Fruit fly (Drosophila melanogaster) whole organism, embryonic: ENCODE measurements around the gene Dmtn.

Experiments
- Asciz ChIP-seq: fragments of 200-800 bp; sonication (Bioruptor generic); optimal IDR thresholded peaks from 2 replicates; lab custom pipeline; 2017; ENCODE audit warnings: missing biosample characterization, mild to moderate bottlenecking, missing genetic modification characterization, missing genetic modification reagents
- Atf3 ChIP-seq: fragments of 200-800 bp; sonication (Bioruptor generic); optimal IDR thresholded peaks from 3 replicates; lab custom pipeline; 2016; ENCODE audit warnings: missing biosample characterization, missing genetic modification characterization
- CG10274 ChIP-seq: fragments of 200-800 bp; sonication (Bioruptor generic); optimal IDR thresholded peaks from 3 replicates; lab custom pipeline; 2017; ENCODE audit warnings: missing biosample characterization, mild to moderate bottlenecking, missing genetic modification characterization
- CG10321 ChIP-seq: fragments of 200-800 bp; sonication (Bioruptor generic); IDR thresholded peaks from 2 replicates; pipeline ENCODE4 v1.3.6; 2022; ENCODE audit warnings: missing biosample characterization, missing genetic modification characterization
- CG12769 ChIP-seq: fragments of 200-800 bp; sonication (Bioruptor generic); optimal IDR thresholded peaks from 2 replicates; lab custom pipeline; 2019; ENCODE audit warnings: missing biosample characterization, mild to moderate bottlenecking, missing genetic modification characterization, moderate library complexity
- CG13287 ChIP-seq: fragments of 200-800 bp; sonication (Bioruptor generic); IDR thresholded peaks from 2 replicates; pipeline ENCODE4 v1.3.6; 2022; ENCODE audit warnings: missing biosample characterization, missing genetic modification characterization; ENCODE audit not compliant: partially characterized antibody
- CG15514 ChIP-seq: fragments of 200-800 bp; sonication (Bioruptor generic); optimal IDR thresholded peaks from 3 replicates; lab custom pipeline; 2017; ENCODE audit warnings: missing biosample characterization, missing genetic modification characterization, mild to moderate bottlenecking, moderate library complexity, missing genetic modification reagents
- CG16813 ChIP-seq: fragments of 200-800 bp; sonication (Bioruptor generic); IDR thresholded peaks from 3 replicates; pipeline ENCODE4 v1.3.6; 2022; ENCODE audit warnings: missing biosample characterization, missing genetic modification characterization; ENCODE audit not compliant: partially characterized antibody
- CG16815 ChIP-seq: fragments of 200-800 bp; sonication (Bioruptor generic); optimal IDR thresholded peaks from 3 replicates; lab custom pipeline; 2017; ENCODE audit warnings: missing biosample characterization, mild to moderate bottlenecking, missing genetic modification characterization
- CG17568 ChIP-seq: fragments of 200-800 bp; sonication (Bioruptor generic); optimal IDR thresholded peaks from 2 replicates; lab custom pipeline; 2018; ENCODE audit warnings: missing biosample characterization, mild to moderate bottlenecking, missing genetic modification characterization, moderate library complexity
- CG17912 ChIP-seq: fragments of 200-800 bp; sonication (Bioruptor generic); optimal IDR thresholded peaks from 2 replicates; lab custom pipeline; 2018; ENCODE audit warnings: missing biosample characterization, mild to moderate bottlenecking, missing genetic modification characterization
- CG31441 ChIP-seq: fragments of 200-800 bp; sonication (Bioruptor generic); IDR thresholded peaks from 2 replicates; pipeline ENCODE4 v1.3.6; 2022; ENCODE audit warnings: missing biosample characterization, missing genetic modification characterization
- CG33213 ChIP-seq: fragments of 200-800 bp; sonication (Bioruptor generic); optimal IDR thresholded peaks from 3 replicates; lab custom pipeline; 2016; ENCODE audit warnings: missing biosample characterization, missing genetic modification characterization
- CG34422 ChIP-seq: fragments of 200-800 bp; sonication (Bioruptor generic); IDR thresholded peaks from 3 replicates; pipeline ENCODE4 v1.3.6; 2022; ENCODE audit warnings: missing biosample characterization, missing genetic modification characterization
- CG3726 ChIP-seq: fragments of 200-800 bp; sonication (Bioruptor generic); IDR thresholded peaks from 3 replicates; pipeline ENCODE4, ENCODE4 v1.3.6; 2022; ENCODE audit warnings: missing biosample characterization, missing genetic modification characterization
- CG4820 ChIP-seq: fragments of 200-800 bp; sonication (Bioruptor generic); optimal IDR thresholded peaks from 3 replicates; lab custom pipeline; 2016; ENCODE audit warnings: missing biosample characterization, missing genetic modification characterization
- CG7745 ChIP-seq: fragments of 200-800 bp; sonication (Bioruptor generic); optimal IDR thresholded peaks from 2 replicates; lab custom pipeline; 2018; ENCODE audit warnings: missing biosample characterization, mild to moderate bottlenecking, missing genetic modification characterization, moderate library complexity
- CG7928 ChIP-seq: fragments of 200-800 bp; sonication (Bioruptor generic); optimal IDR thresholded peaks from 2 replicates; lab custom pipeline; 2017; ENCODE audit warnings: missing biosample characterization, mild to moderate bottlenecking, missing genetic modification characterization
- CG9215 ChIP-seq: fragments of 200-800 bp; sonication (Bioruptor generic); IDR thresholded peaks from 2 replicates; pipeline ENCODE4 v1.3.6; 2022; ENCODE audit warnings: missing biosample characterization, missing genetic modification characterization
- CG9437 ChIP-seq: fragments of 200-800 bp; sonication (Bioruptor generic); optimal IDR thresholded peaks from 2 replicates; lab custom pipeline; 2018; ENCODE audit warnings: missing biosample characterization, mild to moderate bottlenecking, missing genetic modification characterization
- CrebB ChIP-seq: fragments of 200-800 bp; sonication (Bioruptor generic); optimal IDR thresholded peaks from 3 replicates; lab custom pipeline; 2018; ENCODE audit warnings: missing biosample characterization, mild to moderate bottlenecking, missing genetic modification characterization
- Deaf1 ChIP-seq: fragments of 200-800 bp; optimal IDR thresholded peaks from 3 replicates; lab custom pipeline; 2019; ENCODE audit warnings: missing biosample characterization, mild to moderate bottlenecking, missing genetic modification characterization, moderate library complexity
- Dip3 ChIP-seq: fragments of 200-800 bp; sonication (Bioruptor generic); optimal IDR thresholded peaks from 3 replicates; lab custom pipeline; 2016; ENCODE audit warnings: missing biosample characterization, missing genetic modification characterization
- Doc3 ChIP-seq: fragments of 200-800 bp; sonication (Bioruptor generic); IDR thresholded peaks from 3 replicates; pipeline ENCODE4 v1.3.6; 2022; ENCODE audit warnings: missing biosample characterization, missing genetic modification characterization; ENCODE audit not compliant: partially characterized antibody
- Hey ChIP-seq: fragments of 200-800 bp; sonication (Bioruptor generic); optimal IDR thresholded peaks from 3 replicates; lab custom pipeline; 2018; ENCODE audit warnings: missing biosample characterization, mild to moderate bottlenecking, missing genetic modification characterization
- Hmr ChIP-seq: fragments of 200-800 bp; sonication (Bioruptor generic); optimal IDR thresholded peaks from 3 replicates; lab custom pipeline; 2017; ENCODE audit warnings: mild to moderate bottlenecking, missing biosample characterization, missing genetic modification reagents, missing genetic modification characterization
- Jarid2 ChIP-seq: fragments of 200-800 bp; sonication (Bioruptor generic); optimal IDR thresholded peaks from 3 replicates; lab custom pipeline; 2017; ENCODE audit warnings: mild to moderate bottlenecking, missing biosample characterization, missing genetic modification reagents, missing genetic modification characterization
- TFAM ChIP-seq: fragments of 200-800 bp; sonication (Bioruptor generic); optimal IDR thresholded peaks from 2 replicates; lab custom pipeline; 2017; ENCODE audit warnings: missing biosample characterization, missing genetic modification characterization, inconsistent platforms
- Vsx1 ChIP-seq: fragments of 200-800 bp; sonication (Bioruptor generic); optimal IDR thresholded peaks from 2 replicates; lab custom pipeline; 2017; ENCODE audit warnings: missing biosample characterization, mild to moderate bottlenecking, missing genetic modification characterization, missing genetic modification reagents
- YL-1 ChIP-seq: fragments of 200-800 bp; sonication (Bioruptor generic); optimal IDR thresholded peaks from 3 replicates; lab custom pipeline; 2017; ENCODE audit warnings: missing biosample characterization, mild to moderate bottlenecking, missing genetic modification characterization
- dm ChIP-seq: fragments of 200-800 bp; sonication (Bioruptor generic); optimal IDR thresholded peaks from 3 replicates; lab custom pipeline; 2016; ENCODE audit warnings: missing biosample characterization, missing genetic modification characterization
- dmrt11E ChIP-seq: fragments of 200-800 bp; sonication (Bioruptor generic); optimal IDR thresholded peaks from 3 replicates; lab custom pipeline; 2018; ENCODE audit warnings: missing biosample characterization, mild to moderate bottlenecking, missing genetic modification characterization, moderate library complexity
- ems ChIP-seq: fragments of 200-800 bp; sonication (Bioruptor generic); optimal IDR thresholded peaks from 3 replicates; lab custom pipeline; 2016; ENCODE audit warnings: missing biosample characterization, missing genetic modification characterization
- ewg ChIP-seq: fragments of 200-800 bp; sonication (Bioruptor generic); optimal IDR thresholded peaks from 3 replicates; lab custom pipeline; 2017; ENCODE audit warnings: mild to moderate bottlenecking, missing biosample characterization, missing genetic modification reagents, missing genetic modification characterization
- fd102C ChIP-seq: fragments of 200-800 bp; sonication (Bioruptor generic); optimal IDR thresholded peaks from 2 replicates; lab custom pipeline; 2018; ENCODE audit warnings: missing biosample characterization, mild to moderate bottlenecking, missing genetic modification characterization, moderate library complexity
- fd64A ChIP-seq: fragments of 200-800 bp; sonication (Bioruptor generic); optimal IDR thresholded peaks from 3 replicates; lab custom pipeline; 2018; ENCODE audit warnings: missing biosample characterization, mild to moderate bottlenecking, missing genetic modification characterization
- h ChIP-seq: fragments of >200 bp; optimal IDR thresholded peaks from 2 replicates; lab custom pipeline; 2017
- klu ChIP-seq: fragments of 200-800 bp; sonication (Bioruptor generic); IDR thresholded peaks from 2 replicates; pipeline ENCODE4 v1.3.6; 2022; ENCODE audit warnings: missing biosample characterization, missing genetic modification characterization
- nerfin-1 ChIP-seq: fragments of 200-800 bp; sonication (Bioruptor generic); optimal IDR thresholded peaks from 3 replicates; lab custom pipeline; 2019; ENCODE audit warnings: missing biosample characterization, mild to moderate bottlenecking, missing genetic modification characterization, moderate library complexity
- nerfin-2 ChIP-seq: fragments of 200-800 bp; sonication (Bioruptor generic); IDR thresholded peaks from 2 replicates; pipeline ENCODE4 v1.3.6; 2022; ENCODE audit warnings: missing biosample characterization, missing genetic modification characterization; ENCODE audit not compliant: partially characterized antibody
- nmo ChIP-seq: fragments of 200-800 bp; sonication (Bioruptor generic); optimal IDR thresholded peaks from 2 replicates; lab custom pipeline; 2018; ENCODE audit warnings: missing biosample characterization, mild to moderate bottlenecking, missing genetic modification characterization, moderate library complexity
- onecut ChIP-seq: fragments of 200-800 bp; sonication (Bioruptor generic); IDR thresholded peaks from 2 replicates; pipeline ENCODE4 v1.3.6; 2022; ENCODE audit warnings: missing biosample characterization, missing genetic modification characterization
- org-1 ChIP-seq: fragments of 200-800 bp; sonication (Bioruptor generic); optimal IDR thresholded peaks from 2 replicates; lab custom pipeline; 2017; ENCODE audit warnings: missing biosample characterization, missing genetic modification characterization
- prd ChIP-seq, 3 experiments: fragments of >200 bp in 2 of 3; fragments of 200-800 bp in 1 of 3; sonication (Bioruptor generic) in 1 of 3; optimal IDR thresholded peaks in 2 of 3; IDR thresholded peaks in 1 of 3; 2 replicates in 2 of 3; 3 replicates in 1 of 3; pipeline versions ENCODE4 v1.3.6 to Lab custom; 2017 to 2022; ENCODE audit warnings: missing biosample characterization in 1 of 3, missing genetic modification characterization in 1 of 3
- pum ChIP-seq: fragments of 200-800 bp; sonication (Bioruptor generic); optimal IDR thresholded peaks from 2 replicates; lab custom pipeline; 2016; ENCODE audit warnings: missing biosample characterization, missing genetic modification characterization
- ranshi ChIP-seq: fragments of 200-800 bp; sonication (Bioruptor generic); IDR thresholded peaks from 2 replicates; pipeline ENCODE4 v1.3.6; 2022; ENCODE audit warnings: missing biosample characterization, missing genetic modification characterization
- salm ChIP-seq: fragments of 200-800 bp; sonication (Bioruptor generic); optimal IDR thresholded peaks from 2 replicates; lab custom pipeline; 2018; ENCODE audit warnings: missing biosample characterization, mild to moderate bottlenecking, missing genetic modification characterization
- sens ChIP-seq: fragments of 200-800 bp; sonication (Bioruptor generic); peaks from one replicate; lab custom pipeline; 2016; ENCODE audit warnings: missing biosample characterization, missing genetic modification characterization
- sqz ChIP-seq: fragments of 200-800 bp; sonication (Bioruptor generic); optimal IDR thresholded peaks from 3 replicates; lab custom pipeline; 2018; ENCODE audit warnings: missing biosample characterization, mild to moderate bottlenecking, missing genetic modification characterization
- vfl ChIP-seq: fragments of 200-800 bp; sonication (Bioruptor generic); optimal IDR thresholded peaks from 2 replicates; lab custom pipeline; 2016; ENCODE audit warnings: missing biosample characterization, missing genetic modification characterization

Dmtn gene

dm6 chr3R:6345814-6346213, 59.9 kb downstream of the Dmtn start, which contains the start of the genes SmD2 and CG18048 (continued):
- TF ChIP-seq YL-1 (GFP tag; lab: Kevin White, UChicago) (peak; percentile 82), CG7928 (GFP tag; lab: Kevin White, UChicago) (peak; percentile 93), Deaf1 (tag; lab: Kevin White, UChicago) (peak; percentile 50), prd (optimal IDR thresholded peaks at IDR 0.05; lab: Kevin White, UChicago) (no peak), prd (GFP tag; IDR thresholded peaks at IDR 0.05; lab: Robert Waterston, UW) (no peak), CG9215 (GFP tag; lab: Robert Waterston, UW) (no peak), Jarid2 (GFP tag; lab: Kevin White, UChicago) (no peak), vfl (GFP tag; lab: Kevin White, UChicago) (no peak), CG4820 (GFP tag; lab: Kevin White, UChicago) (no peak), Doc3 (GFP tag; lab: Robert Waterston, UW) (peak; percentile 74), Hmr (GFP tag; lab: Kevin White, UChicago) (no peak), fd102C (GFP tag; lab: Kevin White, UChicago) (no peak), dm (GFP tag; lab: Kevin White, UChicago) (peak; percentile 68), fd64A (GFP tag; lab: Kevin White, UChicago) (no peak), ranshi (GFP tag; lab: Robert Waterston, UW) (no peak), nerfin-1 (tag; lab: Kevin White, UChicago) (peak; percentile 68), Atf3 (GFP tag; lab: Kevin White, UChicago) (no peak), CG10274 (GFP tag; lab: Kevin White, UChicago) (no peak), h (no peak), TFAM (GFP tag; lab: Kevin White, UChicago) (no peak), CG17912 (GFP tag; lab: Kevin White, UChicago) (no peak), Dip3 (no peak), CG16815 (GFP tag; lab: Kevin White, UChicago) (no peak), Hey (no peak), CG13287 (GFP tag; lab: Robert Waterston, UW) (peak; percentile 85), CG34422 (GFP tag; lab: Robert Waterston, UW) (0 out of 3 replicates have a peak, but pooled peaks have one; percentile 51), sqz (no peak), nerfin-2 (GFP tag; lab: Robert Waterston, UW) (peak; percentile 54; the same call in 1 of the 2 replicates), salm (tag; lab: Kevin White, UChicago) (no peak), CG31441 (GFP tag; lab: Robert Waterston, UW) (peak; percentile 33; the same call in 1 of the 2 replicates), ems (GFP tag; lab: Kevin White, UChicago) (no peak), CrebB (tag; lab: Kevin White, UChicago) (no peak), onecut (GFP tag; lab: Robert Waterston, UW) (no peak), CG10321 (no peak), Asciz (GFP tag; lab: Kevin White, UChicago) (no peak), CG3726 (GFP tag; lab: Robert Waterston, UW) (no peak), Vsx1 (GFP tag; lab: Kevin White, UChicago) (no peak), CG15514 (GFP tag; lab: Kevin White, UChicago) (peak; percentile 76), nmo (GFP tag; lab: Kevin White, UChicago) (peak; percentile 70), CG7745 (tag; lab: Kevin White, UChicago) (no peak), klu (GFP tag; lab: Robert Waterston, UW) (no peak), sens (GFP tag; lab: Kevin White, UChicago) (peak; percentile 27), CG33213 (GFP tag; lab: Kevin White, UChicago) (peak; percentile 4), ewg (GFP tag; lab: Kevin White, UChicago) (no peak), pum (no peak), org-1 (no peak), CG9437 (GFP tag; lab: Kevin White, UChicago) (no peak), CG16813 (peak; percentile 84), CG12769 (tag; lab: Kevin White, UChicago) (no peak), dmrt11E (no peak), CG17568 (GFP tag; lab: Kevin White, UChicago) (no peak)
